Worm (Caenorhabditis elegans) whole organism, dauer: ENCODE data around the gene srt-35.
"Not testable (repeated sequence)": the region's sequence is repeated elsewhere in the genome, so short reads cannot be mapped to it uniquely, and the experiment has no call there.

Experiments
- unc-62 ChIP-seq: sonication (generic microtip); optimal IDR thresholded peaks from 2 replicates; lab custom pipeline; 2017; ENCODE audit warnings: missing biosample characterization, missing genetic modification reagents, missing genetic modification characterization

Gene srt-35

ce11 chrV:4264516-4264915 lies at the start of gene srt-35:
srt-35 (minus strand) TSS chrV:4264616.
- no peak for TF ChIP-seq unc-62

- no peak for TF ChIP-seq unc-62
Measured at ce11 chrV:4304240-4304639, 39.8 kb upstream of the srt-35 start.

ce11 chrV:4303793-4304192 lies 39.4 kb upstream of the srt-35 start:
- no peak for TF ChIP-seq unc-62

ce11 chrV:4302842-4303241 lies 38.4 kb upstream of the srt-35 start:
- no peak for TF ChIP-seq unc-62

- no peak for TF ChIP-seq unc-62
Measured at ce11 chrV:4299741-4300140, 35.3 kb upstream of the srt-35 start, which contains the start of gene ZC132.3. ZC132.3 (minus strand) TSS chrV:4299841.

ce11 chrV:4298579-4298978 lies 34.2 kb upstream of the srt-35 start, which contains the start of gene ZC132.11:
ZC132.11 (minus strand) TSS chrV:4298679.
- TF ChIP-seq unc-62: no peak

- no peak for TF ChIP-seq unc-62
Measured at ce11 chrV:4295920-4296319, 31.5 kb upstream of the srt-35 start, which contains the start of gene F47D2.11. F47D2.11 (minus strand) TSS chrV:4296020.

- TF ChIP-seq unc-62: not testable (repeated sequence)
Measured at ce11 chrV:4293425-4293824, 29.0 kb upstream of the srt-35 start, which contains the start of gene srh-194. srh-194 (minus strand) TSS chrV:4293525.

ce11 chrV:4290093-4290492 lies 25.7 kb upstream of the srt-35 start, which contains the start of gene srh-193:
srh-193 (minus strand) TSS chrV:4290193.
- TF ChIP-seq unc-62: not testable (repeated sequence)

ce11 chrV:4284737-4285136 lies 20.3 kb upstream of the srt-35 start, which contains the start of gene srt-19:
srt-19 (plus strand) TSS chrV:4285037.
- TF ChIP-seq unc-62: not testable (repeated sequence)

ce11 chrV:4281699-4282098 lies 17.3 kb upstream of the srt-35 start, which contains the start of gene srt-37:
srt-37 (minus strand) TSS chrV:4281799.
- TF ChIP-seq unc-62: not testable (repeated sequence)

ce11 chrV:4278735-4279134 lies 14.3 kb upstream of the srt-35 start, which contains the start of gene srt-20:
srt-20 (minus strand) TSS chrV:4278835.
- not testable (repeated sequence) for TF ChIP-seq unc-62

- no peak for TF ChIP-seq unc-62
Measured at ce11 chrV:4273372-4273771, 9.0 kb upstream of the srt-35 start.

ce11 chrV:4271258-4271657 lies 6.8 kb upstream of the srt-35 start, which contains the start of gene srt-38:
srt-38 (minus strand) TSS chrV:4271358.
- not testable (repeated sequence) for TF ChIP-seq unc-62

ce11 chrV:4268213-4268612 lies 3.8 kb upstream of the srt-35 start, which contains the start of gene srt-36:
srt-36 (minus strand) TSS chrV:4268313.
- not testable (repeated sequence) for TF ChIP-seq unc-62

- TF ChIP-seq unc-62: no peak
Measured at ce11 chrV:4261385-4261784, 3.0 kb downstream of the srt-35 start.

- no peak for TF ChIP-seq unc-62
Measured at ce11 chrV:4260090-4260489, 4.3 kb downstream of the srt-35 start, which contains the start of gene srt-3. srt-3 (minus strand) TSS chrV:4260190.

ce11 chrV:4256474-4256873 lies 7.9 kb downstream of the srt-35 start, which contains the start of gene srt-14:
srt-14 (minus strand) TSS chrV:4256574.
- TF ChIP-seq unc-62: no peak
